Fruit fly (Drosophila melanogaster) whole organism: ENCODE measurements around the gene Blos3.

Source experiments
- CG8478 ChIP-seq: fragments of >200 bp; optimal IDR thresholded peaks from 2 replicates; lab custom pipeline; 2018; ENCODE audit warnings: inconsistent platforms
- EcR ChIP-seq, 2 experiments: fragments of >200 bp; optimal IDR thresholded peaks; 2 replicates each; lab custom pipeline; 2017; ENCODE audit warnings: missing biosample characterization in 2 of 2, missing genetic modification characterization in 2 of 2, missing genetic modification reagents in 2 of 2
- pan ChIP-seq: fragments of >200 bp; optimal IDR thresholded peaks from 2 replicates; lab custom pipeline; 2017
- psq ChIP-seq: fragments of >200 bp; optimal IDR thresholded peaks from 2 replicates; lab custom pipeline; 2017
- usp ChIP-seq: fragments of >200 bp; optimal IDR thresholded peaks from 2 replicates; lab custom pipeline; 2017; ENCODE audit warnings: missing biosample characterization, missing genetic modification characterization, mixed read lengths

- TF ChIP-seq psq (lab: Kevin White, UChicago) (no peak), EcR (GFP tag; optimal IDR thresholded peaks at IDR 0.05; lab: Kevin White, UChicago) (no peak), usp (GFP tag; lab: Kevin White, UChicago) (no peak), CG8478 (lab: Kevin White, UChicago) (no peak), pan (lab: Kevin White, UChicago) (no peak)
Measured at dm6 chr3L:18824851-18825250, 45.2 kb upstream of the Blos3 start.
